Worm (Caenorhabditis elegans): ENCODE data around the gene srr-1.

Gene srr-1

ce11 chrV:13085227-13085640 lies 31.7 kb upstream of the srr-1 start (continued):
- TF ChIP-seq unc-62 (GFP tag; optimal IDR thresholded peaks at IDR 0.05) = no peak
- TF ChIP-seq unc-98 (GFP tag; IDR thresholded peaks at IDR 0.05) = no peak
- no peak for TF ChIP-seq ets-5 (GFP tag; IDR thresholded peaks at IDR 0.05)
- no peak for TF ChIP-seq ceh-90 (tag; optimal IDR thresholded peaks at IDR 0.05)
- peak; percentile 42 for TF ChIP-seq snu-23 (GFP tag; optimal IDR thresholded peaks at IDR 0.05)
- TF ChIP-seq hlh-17 (GFP tag; optimal IDR thresholded peaks at IDR 0.05; ENCODE audit: borderline replicate concordance) = no peak
- no peak for TF ChIP-seq mab-9 (GFP tag; IDR thresholded peaks at IDR 0.05)
- TF ChIP-seq lin-15B (tag; optimal IDR thresholded peaks at IDR 0.05) = no peak
- no peak for TF ChIP-seq ces-1 (GFP tag; optimal IDR thresholded peaks at IDR 0.05)
- TF ChIP-seq lin-39 (tag; optimal IDR thresholded peaks at IDR 0.05) = no peak
- TF ChIP-seq F16B12.6 (tag; optimal IDR thresholded peaks at IDR 0.05) = no peak
- TF ChIP-seq alr-1 (tag; optimal IDR thresholded peaks at IDR 0.05; ENCODE audit: borderline replicate concordance) = no peak
- TF ChIP-seq nhr-84 (tag; optimal IDR thresholded peaks at IDR 0.05) = no peak
- no peak for TF ChIP-seq mef-2 (tag; optimal IDR thresholded peaks at IDR 0.05)
- TF ChIP-seq jun-1 (tag; optimal IDR thresholded peaks at IDR 0.05) = no peak
- TF ChIP-seq nhr-90 (tag; optimal IDR thresholded peaks at IDR 0.05; ENCODE audit: poor library complexity) = peak; percentile 24
- no peak for TF ChIP-seq C04F5.9 (tag; optimal IDR thresholded peaks at IDR 0.05)
- no peak for TF ChIP-seq ceh-82 (tag; optimal IDR thresholded peaks at IDR 0.05)
- no peak for TF ChIP-seq ceh-63 (GFP tag; optimal IDR thresholded peaks at IDR 0.05)
- TF ChIP-seq grh-1 (GFP tag; IDR thresholded peaks at IDR 0.05) = peak; percentile 29; the same call in 1 of the 2 replicates
- no peak for TF ChIP-seq unc-86 (tag; optimal IDR thresholded peaks at IDR 0.05)
- TF ChIP-seq nhr-76 (tag; optimal IDR thresholded peaks at IDR 0.05) = no peak
- TF ChIP-seq sup-37 (GFP tag; optimal IDR thresholded peaks at IDR 0.05) = no peak
- TF ChIP-seq blmp-1 (tag; optimal IDR thresholded peaks at IDR 0.05) = peak; percentile 41
- no peak for TF ChIP-seq lin-13 (GFP tag; optimal IDR thresholded peaks at IDR 0.05)
- no peak for TF ChIP-seq unc-30 (tag; optimal IDR thresholded peaks at IDR 0.05)
- no peak for TF ChIP-seq isw-1 (GFP tag; IDR thresholded peaks at IDR 0.05)
- TF ChIP-seq nhr-11 (tag; optimal IDR thresholded peaks at IDR 0.05) = no peak
- no peak for TF ChIP-seq skn-1 (tag; optimal IDR thresholded peaks at IDR 0.05)
- no peak for TF ChIP-seq ceh-88 (GFP tag; IDR thresholded peaks at IDR 0.05)
- TF ChIP-seq hpl-2 (GFP tag; optimal IDR thresholded peaks at IDR 0.05) = no peak

- TF ChIP-seq lin-13 (GFP tag; optimal IDR thresholded peaks at IDR 0.05) (no peak), C34B4.2 (tag; optimal IDR thresholded peaks at IDR 0.05) (no peak), unc-86 (tag; optimal IDR thresholded peaks at IDR 0.05) (no peak), dsc-1 (tag; optimal IDR thresholded peaks at IDR 0.05) (no peak), ces-1 (GFP tag; optimal IDR thresholded peaks at IDR 0.05) (no peak), nhr-237 (tag; optimal IDR thresholded peaks at IDR 0.05) (no peak), zag-1 (tag; optimal IDR thresholded peaks at IDR 0.05) (no peak), efl-1 (optimal IDR thresholded peaks at IDR 0.05) (no peak), efl-1 (GFP tag; optimal IDR thresholded peaks at IDR 0.05 in 1 of 2) (peak in 1 of 2 experiments; percentile 52), pax-3 (tag; optimal IDR thresholded peaks at IDR 0.05) (peak; percentile 9), lin-35 (GFP tag; optimal IDR thresholded peaks at IDR 0.05) (no peak), lsy-2 (tag; optimal IDR thresholded peaks at IDR 0.05) (peak in 1 of 2 experiments; percentile 33), ceh-63 (GFP tag; optimal IDR thresholded peaks at IDR 0.05) (no peak), rnt-1 (tag; optimal IDR thresholded peaks at IDR 0.05) (peak; percentile 8), aly-2 (tag; optimal IDR thresholded peaks at IDR 0.05) (no peak), lin-39 (tag; optimal IDR thresholded peaks at IDR 0.05) (no peak), alr-1 (tag; optimal IDR thresholded peaks at IDR 0.05; ENCODE audit: borderline replicate concordance) (no peak), nhr-76 (tag; optimal IDR thresholded peaks at IDR 0.05) (no peak), snpc-4 (tag; optimal IDR thresholded peaks at IDR 0.05) (no peak), fkh-4 (tag; optimal IDR thresholded peaks at IDR 0.05; ENCODE audit: borderline replicate concordance) (no peak), C04F5.9 (tag; optimal IDR thresholded peaks at IDR 0.05) (no peak), ztf-11 (tag; optimal IDR thresholded peaks at IDR 0.05) (no peak), nhr-11 (tag; optimal IDR thresholded peaks at IDR 0.05) (no peak), pqm-1 (tag; optimal IDR thresholded peaks at IDR 0.05) (no peak), vab-15 (tag; optimal IDR thresholded peaks at IDR 0.05) (no peak), aha-1 (tag; optimal IDR thresholded peaks at IDR 0.05) (no peak), ceh-82 (tag; optimal IDR thresholded peaks at IDR 0.05) (peak in 1 of 3 experiments; percentile 32), nhr-12 (tag; optimal IDR thresholded peaks at IDR 0.05) (no peak), lin-14 (GFP tag; optimal IDR thresholded peaks at IDR 0.05) (peak; percentile 69)
These were observed 30.5 kb upstream of the srr-1 start for ce11 chrV:13083751-13084672.
